Fruit fly (Drosophila melanogaster) whole organism, embryonic: ENCODE results near the gene SPoCk.

Experiments used
- Abd-B ChIP-seq: fragments of 200-800 bp; sonication (Bioruptor generic); optimal IDR thresholded peaks from 2 replicates; lab custom pipeline; 2018; ENCODE audit warnings: missing biosample characterization, mild to moderate bottlenecking, missing genetic modification characterization, moderate library complexity
- Atf-2 ChIP-seq: fragments of 200-800 bp; sonication (Bioruptor generic); optimal IDR thresholded peaks from 2 replicates; lab custom pipeline; 2016; ENCODE audit warnings: missing biosample characterization, missing genetic modification characterization
- CG10543 ChIP-seq: fragments of 200-800 bp; sonication (Bioruptor generic); optimal IDR thresholded peaks from 3 replicates; lab custom pipeline; 2017; ENCODE audit warnings: missing biosample characterization, mild to moderate bottlenecking, missing genetic modification characterization, moderate library complexity
- CG12769 ChIP-seq: fragments of 200-800 bp; sonication (Bioruptor generic); optimal IDR thresholded peaks from 2 replicates; lab custom pipeline; 2019; ENCODE audit warnings: missing biosample characterization, mild to moderate bottlenecking, missing genetic modification characterization, moderate library complexity
- CG14965 ChIP-seq: fragments of 200-800 bp; sonication (Bioruptor generic); optimal IDR thresholded peaks from 2 replicates; lab custom pipeline; 2016; ENCODE audit warnings: missing biosample characterization, missing genetic modification characterization, borderline replicate concordance
- CG15269 ChIP-seq: fragments of 200-800 bp; sonication (Bioruptor generic); optimal IDR thresholded peaks from 2 replicates; lab custom pipeline; 2018; ENCODE audit warnings: missing biosample characterization, mild to moderate bottlenecking, missing genetic modification characterization, moderate library complexity
- CG15479 ChIP-seq: fragments of 200-800 bp; sonication (Bioruptor generic); optimal IDR thresholded peaks from 3 replicates; lab custom pipeline; 2019; ENCODE audit warnings: missing biosample characterization, mild to moderate bottlenecking, missing genetic modification characterization, moderate library complexity
- CG18599 ChIP-seq: fragments of 200-800 bp; sonication (Bioruptor generic); optimal IDR thresholded peaks from 3 replicates; lab custom pipeline; 2017; ENCODE audit warnings: missing biosample characterization, missing genetic modification characterization, mild to moderate bottlenecking, moderate library complexity, missing genetic modification reagents
- CG2199 ChIP-seq: fragments of 200-800 bp; sonication (Bioruptor generic); IDR thresholded peaks from 3 replicates; pipeline ENCODE4 v1.3.6; 2022; ENCODE audit warnings: missing biosample characterization, missing genetic modification characterization
- CG34376 ChIP-seq: fragments of 200-800 bp; sonication (Bioruptor generic); optimal IDR thresholded peaks from 2 replicates; lab custom pipeline; 2018; ENCODE audit warnings: missing biosample characterization, mild to moderate bottlenecking, missing genetic modification characterization
- CG3995 ChIP-seq: fragments of 200-800 bp; sonication (Bioruptor generic); optimal IDR thresholded peaks from 3 replicates; lab custom pipeline; 2016; ENCODE audit warnings: missing biosample characterization, missing genetic modification characterization
- CG4404 ChIP-seq: fragments of 200-800 bp; sonication (Bioruptor generic); IDR thresholded peaks from 2 replicates; pipeline ENCODE4 v1.3.6; 2022; ENCODE audit warnings: missing biosample characterization, missing genetic modification characterization
- CG4730 ChIP-seq: fragments of 200-800 bp; sonication (Bioruptor generic); IDR thresholded peaks from 2 replicates; pipeline ENCODE4 v1.3.6; 2022; ENCODE audit warnings: missing biosample characterization, missing genetic modification characterization
- CG7372 ChIP-seq: fragments of 200-800 bp; sonication (Bioruptor generic); IDR thresholded peaks from 2 replicates; pipeline ENCODE4 v1.3.6; 2022; ENCODE audit warnings: missing biosample characterization, missing genetic modification characterization
- CG8290 ChIP-seq, 3 experiments: fragments of 200-800 bp; sonication (Bioruptor generic); optimal IDR thresholded peaks; 2 replicates each; lab custom pipeline; 2016 to 2019; ENCODE audit warnings: missing biosample characterization in 3 of 3, missing genetic modification characterization in 3 of 3, mild to moderate bottlenecking in 2 of 3, moderate library complexity in 1 of 3
- CG8388 ChIP-seq: fragments of 200-800 bp; sonication (Bioruptor generic); optimal IDR thresholded peaks from 2 replicates; lab custom pipeline; 2019; ENCODE audit warnings: missing biosample characterization, mild to moderate bottlenecking, missing genetic modification characterization, moderate library complexity
- D19A ChIP-seq: fragments of 200-800 bp; optimal IDR thresholded peaks from 3 replicates; lab custom pipeline; 2019; ENCODE audit warnings: missing biosample characterization, mild to moderate bottlenecking, missing genetic modification characterization, moderate library complexity
- D19B ChIP-seq: fragments of 200-800 bp; sonication (Bioruptor generic); optimal IDR thresholded peaks from 2 replicates; lab custom pipeline; 2017; ENCODE audit warnings: missing biosample characterization, mild to moderate bottlenecking, missing genetic modification characterization
- Dek ChIP-seq: fragments of 200-800 bp; sonication (Bioruptor generic); optimal IDR thresholded peaks from 3 replicates; lab custom pipeline; 2019; ENCODE audit warnings: missing biosample characterization, mild to moderate bottlenecking, missing genetic modification characterization, moderate library complexity
- Elba2 ChIP-seq: fragments of 200-800 bp; sonication (Bioruptor generic); optimal IDR thresholded peaks from 3 replicates; lab custom pipeline; 2016; ENCODE audit warnings: missing biosample characterization, missing genetic modification characterization
- Hey ChIP-seq: fragments of 200-800 bp; sonication (Bioruptor generic); optimal IDR thresholded peaks from 3 replicates; lab custom pipeline; 2018; ENCODE audit warnings: missing biosample characterization, mild to moderate bottlenecking, missing genetic modification characterization
- HmgZ ChIP-seq: fragments of 200-800 bp; sonication (Bioruptor generic); optimal IDR thresholded peaks from 2 replicates; lab custom pipeline; 2018; ENCODE audit warnings: missing biosample characterization, mild to moderate bottlenecking, missing genetic modification characterization
- Hr78 ChIP-seq, 2 experiments: fragments of 200-800 bp in 1 of 2; fragments of >200 bp in 1 of 2; sonication (Bioruptor generic) in 1 of 2; optimal IDR thresholded peaks; 2 replicates each; lab custom pipeline; 2017 to 2019; ENCODE audit warnings: missing biosample characterization in 2 of 2, missing genetic modification characterization in 2 of 2, mild to moderate bottlenecking in 1 of 2, moderate library complexity in 1 of 2
- Jarid2 ChIP-seq: fragments of 200-800 bp; sonication (Bioruptor generic); optimal IDR thresholded peaks from 3 replicates; lab custom pipeline; 2017; ENCODE audit warnings: mild to moderate bottlenecking, missing biosample characterization, missing genetic modification reagents, missing genetic modification characterization
- Med ChIP-seq: fragments of 200-800 bp; sonication (Bioruptor generic); peaks from one replicate; lab custom pipeline; 2016; ENCODE audit warnings: missing biosample characterization, missing genetic modification characterization, mild to moderate bottlenecking, inconsistent platforms, moderate library complexity
- Opbp ChIP-seq: fragments of 200-800 bp; sonication (Bioruptor generic); IDR thresholded peaks from 3 replicates; pipeline ENCODE4 v1.3.6; 2022; ENCODE audit warnings: missing biosample characterization, missing genetic modification characterization; ENCODE audit not compliant: partially characterized antibody
- Ravus ChIP-seq: fragments of 200-800 bp; sonication (Bioruptor generic); IDR thresholded peaks from 2 replicates; pipeline ENCODE4 v1.3.6; 2022; ENCODE audit warnings: missing biosample characterization, missing genetic modification characterization
- YL-1 ChIP-seq: fragments of 200-800 bp; sonication (Bioruptor generic); optimal IDR thresholded peaks from 3 replicates; lab custom pipeline; 2017; ENCODE audit warnings: missing biosample characterization, mild to moderate bottlenecking, missing genetic modification characterization
- cwo ChIP-seq: fragments of 200-800 bp; sonication (Bioruptor generic); optimal IDR thresholded peaks from 3 replicates; lab custom pipeline; 2017; ENCODE audit warnings: missing biosample characterization, missing genetic modification characterization, mild to moderate bottlenecking, moderate library complexity, missing genetic modification reagents
- dati ChIP-seq: fragments of 200-800 bp; sonication (Bioruptor generic); IDR thresholded peaks from 2 replicates; pipeline ENCODE4 v1.3.6; 2022; ENCODE audit warnings: missing biosample characterization, missing genetic modification characterization
- dimm ChIP-seq: fragments of 200-800 bp; sonication (Bioruptor generic); IDR thresholded peaks from 2 replicates; pipeline ENCODE4 v1.3.6; 2022; ENCODE audit warnings: missing biosample characterization, missing genetic modification characterization
- ems ChIP-seq: fragments of 200-800 bp; sonication (Bioruptor generic); optimal IDR thresholded peaks from 3 replicates; lab custom pipeline; 2016; ENCODE audit warnings: missing biosample characterization, missing genetic modification characterization
- exex ChIP-seq: fragments of 200-800 bp; sonication (Bioruptor generic); optimal IDR thresholded peaks from 4 replicates; lab custom pipeline; 2018; ENCODE audit warnings: missing biosample characterization, mild to moderate bottlenecking, missing genetic modification characterization, moderate library complexity
- ftz-f1 ChIP-seq: fragments of 200-800 bp; sonication (Bioruptor generic); optimal IDR thresholded peaks from 2 replicates; lab custom pipeline; 2016; ENCODE audit warnings: missing biosample characterization, missing genetic modification characterization
- grn ChIP-seq: fragments of 200-800 bp; sonication (Bioruptor generic); optimal IDR thresholded peaks from 3 replicates; lab custom pipeline; 2017; ENCODE audit warnings: missing biosample characterization, missing genetic modification characterization
- nerfin-2 ChIP-seq: fragments of 200-800 bp; sonication (Bioruptor generic); IDR thresholded peaks from 2 replicates; pipeline ENCODE4 v1.3.6; 2022; ENCODE audit warnings: missing biosample characterization, missing genetic modification characterization; ENCODE audit not compliant: partially characterized antibody
- oc ChIP-seq: fragments of 200-800 bp; sonication (Bioruptor generic); optimal IDR thresholded peaks from 2 replicates; lab custom pipeline; 2018; ENCODE audit warnings: missing biosample characterization, mild to moderate bottlenecking, missing genetic modification characterization, moderate library complexity
- otp ChIP-seq: fragments of 200-800 bp; sonication (Bioruptor generic); IDR thresholded peaks from 3 replicates; pipeline ENCODE4, ENCODE4 v1.3.6; 2022; ENCODE audit warnings: missing biosample characterization, missing genetic modification characterization
- pho ChIP-seq: fragments of 200-800 bp; sonication (Bioruptor generic); optimal IDR thresholded peaks from 2 replicates; lab custom pipeline; 2016; ENCODE audit warnings: missing biosample characterization, missing genetic modification characterization
- pzg ChIP-seq: fragments of 200-800 bp; sonication (Bioruptor generic); optimal IDR thresholded peaks from 3 replicates; lab custom pipeline; 2018; ENCODE audit warnings: missing biosample characterization, mild to moderate bottlenecking, missing genetic modification characterization, moderate library complexity
- sug ChIP-seq: fragments of 200-800 bp; optimal IDR thresholded peaks from 2 replicates; lab custom pipeline; 2019; ENCODE audit warnings: missing biosample characterization, mild to moderate bottlenecking, missing genetic modification characterization, moderate library complexity
- toy ChIP-seq: fragments of 200-800 bp; sonication (Bioruptor generic); IDR thresholded peaks from 2 replicates; pipeline ENCODE4 v1.3.6; 2022; ENCODE audit warnings: missing biosample characterization, missing genetic modification characterization
- trh ChIP-seq: fragments of 200-800 bp; sonication (Bioruptor generic); optimal IDR thresholded peaks from 2 replicates; lab custom pipeline; 2016; ENCODE audit warnings: missing biosample characterization, missing genetic modification characterization
- vnd ChIP-seq: fragments of 200-800 bp; sonication (Bioruptor generic); IDR thresholded peaks from 3 replicates; pipeline ENCODE4 v1.3.6; 2022; ENCODE audit warnings: missing biosample characterization, missing genetic modification characterization; ENCODE audit not compliant: partially characterized antibody

SPoCk gene

dm6 chr3L:22737732-22738611 is 11.3 kb upstream of the SPoCk start, which contains the start of gene CG11241:
Gene CG11241, minus strand, starts transcription at chr3L:22738420.
- peak; percentile 64 for TF ChIP-seq Med
- no peak for TF ChIP-seq CG10543 (GFP tag; lab: Kevin White, UChicago)
- TF ChIP-seq cwo (GFP tag; lab: Kevin White, UChicago), result peak; percentile 77
- TF ChIP-seq oc (tag; lab: Kevin White, UChicago), result no peak
- no peak for TF ChIP-seq pho (GFP tag; lab: Kevin White, UChicago)
- peak; percentile 24 for TF ChIP-seq CG34376 (GFP tag; lab: Kevin White, UChicago)
- TF ChIP-seq CG8388 (GFP tag; lab: Kevin White, UChicago), result no peak
- peak; percentile 32 for TF ChIP-seq CG15479
- peak; percentile 45 for TF ChIP-seq grn (GFP tag; lab: Kevin White, UChicago)
- TF ChIP-seq exex, result peak; percentile 22
- TF ChIP-seq trh (GFP tag; lab: Kevin White, UChicago), result no peak
- no peak for TF ChIP-seq Abd-B
- no peak for TF ChIP-seq vnd (GFP tag; lab: Robert Waterston, UW)
- TF ChIP-seq sug (tag; lab: Kevin White, UChicago), result peak; percentile 100
- TF ChIP-seq Opbp (GFP tag; lab: Robert Waterston, UW), result no peak
- TF ChIP-seq Dek (tag; lab: Kevin White, UChicago), result no peak
- TF ChIP-seq toy (GFP tag; lab: Robert Waterston, UW), result no peak
- TF ChIP-seq dimm (GFP tag; lab: Robert Waterston, UW), result no peak
- TF ChIP-seq dati, result no peak
- no peak for TF ChIP-seq CG15269 (tag; lab: Kevin White, UChicago)
- TF ChIP-seq D19A, result no peak
- peak; percentile 45 for TF ChIP-seq CG12769 (tag; lab: Kevin White, UChicago)
- no peak for TF ChIP-seq CG8290 (GFP tag; optimal IDR thresholded peaks at IDR 0.05; lab: Kevin White, UChicago)
- TF ChIP-seq CG8290 (tag; optimal IDR thresholded peaks at IDR 0.05; lab: Kevin White, UChicago), result peak in 1 of 2 experiments; percentile 1
- no peak for TF ChIP-seq YL-1
- TF ChIP-seq pzg (GFP tag; lab: Kevin White, UChicago), result no peak
- no peak for TF ChIP-seq D19B (GFP tag; lab: Kevin White, UChicago)
- TF ChIP-seq Ravus (GFP tag; lab: Robert Waterston, UW), result no peak
- TF ChIP-seq nerfin-2 (GFP tag; lab: Robert Waterston, UW), result no peak
- peak; percentile 62 for TF ChIP-seq Elba2 (GFP tag; lab: Kevin White, UChicago)
- no peak for TF ChIP-seq Atf-2 (GFP tag; lab: Kevin White, UChicago)
- TF ChIP-seq otp (GFP tag; lab: Robert Waterston, UW), result no peak
- no peak for TF ChIP-seq CG4404
- peak in 1 of 2 experiments; percentile 18 for TF ChIP-seq Hr78 (GFP tag; optimal IDR thresholded peaks at IDR 0.05; lab: Kevin White, UChicago)
- TF ChIP-seq HmgZ (tag; lab: Kevin White, UChicago), result peak; percentile 15
- 0 out of 3 replicates have a peak, but pooled peaks have one; percentile 41 for TF ChIP-seq CG2199 (GFP tag; lab: Robert Waterston, UW)
- no peak for TF ChIP-seq CG7372 (GFP tag; lab: Robert Waterston, UW)
- peak; percentile 51 for TF ChIP-seq CG3995
- no peak for TF ChIP-seq ems (GFP tag; lab: Kevin White, UChicago)
- TF ChIP-seq CG14965, result no peak
- TF ChIP-seq Hey (tag; lab: Kevin White, UChicago), result peak; percentile 72
- TF ChIP-seq Jarid2, result peak; percentile 40
- peak; percentile 84 for TF ChIP-seq ftz-f1
- TF ChIP-seq CG4730, result no peak
- TF ChIP-seq CG18599 (GFP tag; lab: Kevin White, UChicago), result peak; percentile 12
